Fruit fly (Drosophila melanogaster): Measurements from ENCODE around the gene CG15024.

Gene CG15024

DNA sequence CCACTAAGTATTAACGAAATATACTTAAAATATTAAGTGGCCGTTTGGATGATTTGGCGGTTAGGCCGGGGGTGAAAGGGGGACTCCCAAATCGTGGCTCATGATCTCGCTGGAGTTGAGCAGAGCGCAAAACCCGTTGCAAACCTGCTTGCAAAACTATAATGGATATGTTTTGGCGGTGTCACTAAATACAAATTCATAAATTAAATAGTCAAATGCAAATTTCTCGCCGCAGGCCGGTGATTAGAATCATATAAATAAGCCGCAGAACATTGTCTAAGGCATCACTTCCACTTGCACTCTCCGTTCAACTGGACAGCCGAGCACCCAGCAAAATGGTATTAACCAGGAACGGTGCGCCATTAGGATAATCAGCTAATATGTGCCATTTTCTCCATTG is 18.9 kb upstream of the CG15024 start, which contains the start of gene CG11350:
TSS of gene CG11350 (plus strand) at position 301 of the 400 bp plus-strand sequence.
- no peak for TF ChIP-seq psq (optimal IDR thresholded peaks at IDR 0.05)
- no peak for TF ChIP-seq pan (optimal IDR thresholded peaks at IDR 0.05)
- TF ChIP-seq usp (GFP tag; optimal IDR thresholded peaks at IDR 0.05), result no peak
- TF ChIP-seq EcR (GFP tag; optimal IDR thresholded peaks at IDR 0.05), result no peak
- TF ChIP-seq CG8478 (optimal IDR thresholded peaks at IDR 0.05), result no peak
- TF ChIP-seq Dll (optimal IDR thresholded peaks at IDR 0.05), result no peak

DNA sequence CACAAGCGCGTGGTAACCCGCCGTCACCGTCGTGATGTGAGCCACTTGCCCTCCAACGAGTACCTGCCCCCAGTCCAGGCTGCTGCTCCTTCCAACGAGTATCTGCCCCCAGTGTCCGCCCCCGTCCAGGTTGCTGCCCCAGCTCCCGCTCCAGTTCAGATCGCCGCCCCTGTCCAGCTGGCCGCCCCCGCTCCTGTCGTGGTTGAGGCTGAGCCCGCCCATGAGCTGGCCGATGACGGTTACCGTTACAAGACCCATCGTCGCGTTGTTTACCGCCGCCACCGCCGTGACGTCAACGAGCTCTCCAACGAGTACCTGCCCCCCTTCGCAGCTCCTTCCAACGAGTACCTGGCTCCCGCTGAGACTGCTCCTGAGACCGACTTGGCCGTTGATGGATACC is 17.1 kb upstream of the CG15024 start:
- TF ChIP-seq EcR (GFP tag; optimal IDR thresholded peaks at IDR 0.05), result no peak
- no peak for TF ChIP-seq Dll (optimal IDR thresholded peaks at IDR 0.05)
- no peak for TF ChIP-seq CG8478 (optimal IDR thresholded peaks at IDR 0.05)
- no peak for TF ChIP-seq pan (optimal IDR thresholded peaks at IDR 0.05)
- no peak for TF ChIP-seq psq (optimal IDR thresholded peaks at IDR 0.05)
- TF ChIP-seq usp (GFP tag; optimal IDR thresholded peaks at IDR 0.05), result no peak

- no peak for TF ChIP-seq usp (GFP tag; optimal IDR thresholded peaks at IDR 0.05)
- no peak for TF ChIP-seq CG8478 (optimal IDR thresholded peaks at IDR 0.05)
These were observed 16.3 kb upstream of the CG15024 start, which contains the start of gene CG7465 for dm6 chr3L:4479938-4480337. Gene CG7465, plus strand, starts transcription at chr3L:4480283.

DNA sequence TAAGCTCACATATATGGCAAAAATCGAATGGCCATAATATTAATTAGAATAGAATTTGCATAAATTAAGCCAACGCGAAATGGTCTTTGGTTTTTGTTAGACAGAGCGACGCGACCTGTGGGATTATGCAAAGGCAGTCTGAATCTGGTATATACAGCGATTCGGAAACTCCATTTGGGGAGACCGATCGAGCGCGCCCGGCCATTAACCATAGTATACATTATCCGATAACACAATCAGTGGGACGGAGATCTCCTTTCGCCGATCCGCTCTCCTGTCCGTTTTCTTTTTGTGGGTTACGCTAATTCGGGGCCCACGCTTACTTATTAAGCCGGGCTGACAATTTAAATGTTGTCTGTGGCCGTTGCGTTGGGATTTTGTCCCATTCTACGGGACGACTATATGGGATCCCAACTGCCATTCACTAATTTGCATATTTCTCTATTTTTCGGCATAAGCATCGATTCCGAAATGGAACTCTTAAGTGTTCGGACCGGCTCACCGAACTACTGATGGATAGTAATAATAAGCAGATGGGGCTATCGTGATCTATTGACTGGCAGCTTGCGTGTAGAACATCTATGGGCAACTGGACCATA is 14.1 kb upstream of the CG15024 start:
- no peak for TF ChIP-seq usp (GFP tag; optimal IDR thresholded peaks at IDR 0.05)
- no peak for TF ChIP-seq EcR (GFP tag; optimal IDR thresholded peaks at IDR 0.05)
- TF ChIP-seq CG8478 (optimal IDR thresholded peaks at IDR 0.05), result no peak
- no peak for TF ChIP-seq Dll (optimal IDR thresholded peaks at IDR 0.05)
- no peak for TF ChIP-seq pan (optimal IDR thresholded peaks at IDR 0.05)
- TF ChIP-seq psq (optimal IDR thresholded peaks at IDR 0.05), result no peak

DNA sequence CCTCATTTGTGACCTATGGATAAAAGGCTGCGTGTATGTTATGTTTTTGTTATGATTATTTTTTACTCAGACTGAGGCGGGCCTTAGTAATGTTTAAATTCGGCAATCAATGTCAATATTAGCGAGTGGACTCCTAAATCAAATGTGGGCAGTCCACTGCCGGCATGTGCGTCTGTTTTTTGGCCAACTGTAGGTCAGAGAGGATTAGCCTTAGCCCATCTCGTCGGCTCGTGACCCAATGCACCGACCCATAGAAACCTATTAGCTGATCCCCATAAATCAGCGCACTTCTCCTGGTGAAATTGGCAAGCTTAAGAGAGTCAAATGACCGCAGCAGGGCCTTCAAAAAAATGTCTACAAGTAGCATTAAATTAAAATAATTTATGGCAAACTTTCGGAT is 12.1 kb upstream of the CG15024 start:
- TF ChIP-seq Dll (optimal IDR thresholded peaks at IDR 0.05), result no peak
- TF ChIP-seq CG8478 (optimal IDR thresholded peaks at IDR 0.05), result no peak
- no peak for TF ChIP-seq usp (GFP tag; optimal IDR thresholded peaks at IDR 0.05)
- no peak for TF ChIP-seq pan (optimal IDR thresholded peaks at IDR 0.05)
- TF ChIP-seq psq (optimal IDR thresholded peaks at IDR 0.05), result no peak
- no peak for TF ChIP-seq EcR (GFP tag; optimal IDR thresholded peaks at IDR 0.05)

DNA sequence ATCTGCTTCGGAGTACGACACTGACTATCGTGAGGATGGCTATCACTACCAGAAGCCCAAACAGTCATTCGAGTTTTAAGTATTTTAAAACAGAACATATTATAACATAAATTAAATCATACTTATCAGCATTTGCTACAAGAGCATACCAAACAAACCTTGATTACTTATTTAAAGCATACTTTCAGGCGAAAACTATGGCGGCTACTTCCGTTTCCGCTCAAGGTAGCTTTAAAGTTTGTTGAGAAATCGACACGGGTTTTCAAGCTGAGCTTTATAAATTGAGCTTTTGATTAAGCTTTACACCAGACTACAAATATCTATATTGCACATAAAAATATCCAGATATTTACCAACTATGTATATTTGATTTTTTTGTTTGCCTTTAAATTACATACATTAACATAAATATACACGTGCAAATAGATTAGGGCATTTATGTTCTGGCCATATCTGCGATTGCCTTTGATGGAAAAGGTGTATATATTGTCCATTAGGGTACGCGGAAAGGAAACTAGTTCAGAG is 11.4 kb upstream of the CG15024 start:
- TF ChIP-seq pan (optimal IDR thresholded peaks at IDR 0.05), result no peak
- TF ChIP-seq Dll (optimal IDR thresholded peaks at IDR 0.05), result no peak
- TF ChIP-seq CG8478 (optimal IDR thresholded peaks at IDR 0.05), result no peak
- TF ChIP-seq usp (GFP tag; optimal IDR thresholded peaks at IDR 0.05), result no peak
- no peak for TF ChIP-seq EcR (GFP tag; optimal IDR thresholded peaks at IDR 0.05)
- TF ChIP-seq psq (optimal IDR thresholded peaks at IDR 0.05), result no peak

- TF ChIP-seq CG8478 (optimal IDR thresholded peaks at IDR 0.05) (no peak), usp (GFP tag; optimal IDR thresholded peaks at IDR 0.05) (no peak), EcR (GFP tag; optimal IDR thresholded peaks at IDR 0.05) (no peak), Dll (optimal IDR thresholded peaks at IDR 0.05) (no peak), psq (optimal IDR thresholded peaks at IDR 0.05) (no peak), pan (optimal IDR thresholded peaks at IDR 0.05) (no peak)
These were observed 9.1 kb upstream of the CG15024 start, which contains the start of gene CG11349 for dm6 chr3L:4472768-4473167. Gene CG11349, plus strand, starts transcription at chr3L:4473068.

dm6 chr3L:4471449-4471848 is 7.8 kb upstream of the CG15024 start, which contains the start of gene CG32248:
Gene CG32248, plus strand, starts transcription at chr3L:4471749.
- no peak for TF ChIP-seq psq (optimal IDR thresholded peaks at IDR 0.05)
- TF ChIP-seq pan (optimal IDR thresholded peaks at IDR 0.05), result no peak
- TF ChIP-seq usp (GFP tag; optimal IDR thresholded peaks at IDR 0.05), result no peak
- no peak for TF ChIP-seq Dll (optimal IDR thresholded peaks at IDR 0.05)
- TF ChIP-seq CG8478 (optimal IDR thresholded peaks at IDR 0.05), result no peak
- no peak for TF ChIP-seq EcR (GFP tag; optimal IDR thresholded peaks at IDR 0.05)

DNA sequence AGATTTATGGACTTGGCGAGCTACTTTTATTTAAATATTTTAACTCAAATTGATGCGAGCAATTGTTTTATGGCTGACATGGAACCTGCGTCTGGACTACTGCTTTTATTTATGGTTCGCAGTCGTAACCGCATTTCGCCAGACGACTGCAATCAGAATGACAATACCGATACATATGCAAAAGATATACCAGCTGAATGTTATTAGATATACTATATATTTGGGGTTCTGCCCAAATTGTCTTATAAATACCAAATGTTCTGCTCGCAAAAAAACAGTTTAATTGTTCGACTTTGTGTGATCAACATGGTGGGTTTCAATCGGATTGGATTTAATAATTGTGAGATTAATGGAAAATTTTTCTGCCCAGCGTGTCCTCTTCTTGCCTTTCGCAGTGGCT is 6.1 kb upstream of the CG15024 start, which contains the start of gene CG32249:
TSS of gene CG32249 (plus strand) at position 301 of the 400 bp plus-strand sequence.
- TF ChIP-seq EcR (GFP tag; optimal IDR thresholded peaks at IDR 0.05), result no peak
- TF ChIP-seq Dll (optimal IDR thresholded peaks at IDR 0.05), result no peak
- TF ChIP-seq psq (optimal IDR thresholded peaks at IDR 0.05), result no peak
- TF ChIP-seq usp (GFP tag; optimal IDR thresholded peaks at IDR 0.05), result no peak
- no peak for TF ChIP-seq CG8478 (optimal IDR thresholded peaks at IDR 0.05)
- no peak for TF ChIP-seq pan (optimal IDR thresholded peaks at IDR 0.05)

DNA sequence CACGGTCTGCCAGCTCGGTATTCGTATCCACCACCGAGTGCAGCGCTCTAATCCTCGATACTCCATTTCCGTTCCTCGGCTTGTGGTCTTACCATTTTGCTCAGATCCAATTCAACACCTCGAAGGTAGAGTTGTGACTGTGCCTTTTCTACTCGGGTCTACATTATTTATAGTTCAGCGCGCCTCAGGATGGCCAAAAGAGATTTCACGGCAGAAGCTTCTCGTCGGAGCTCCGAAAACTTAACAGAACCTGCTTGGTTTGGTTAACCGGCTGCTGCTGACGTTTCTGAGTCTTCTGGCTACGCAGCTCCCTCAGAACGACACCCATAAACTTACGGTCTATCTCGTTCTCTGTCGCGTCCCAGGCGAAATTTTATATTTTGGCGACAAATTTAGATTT is 2.9 kb upstream of the CG15024 start, which contains the start of gene CG32241:
TSS of gene CG32241 (minus strand) at position 101 of the 400 bp plus-strand sequence.
- TF ChIP-seq psq (optimal IDR thresholded peaks at IDR 0.05), result no peak
- TF ChIP-seq CG8478 (optimal IDR thresholded peaks at IDR 0.05), result no peak
- TF ChIP-seq Dll (optimal IDR thresholded peaks at IDR 0.05), result no peak
- no peak for TF ChIP-seq pan (optimal IDR thresholded peaks at IDR 0.05)
- TF ChIP-seq usp (GFP tag; optimal IDR thresholded peaks at IDR 0.05), result no peak
- no peak for TF ChIP-seq EcR (GFP tag; optimal IDR thresholded peaks at IDR 0.05)

- no peak for TF ChIP-seq usp (GFP tag; optimal IDR thresholded peaks at IDR 0.05)
- no peak for TF ChIP-seq psq (optimal IDR thresholded peaks at IDR 0.05)
- TF ChIP-seq EcR (GFP tag; optimal IDR thresholded peaks at IDR 0.05), result no peak
- no peak for TF ChIP-seq CG8478 (optimal IDR thresholded peaks at IDR 0.05)
- no peak for TF ChIP-seq pan (optimal IDR thresholded peaks at IDR 0.05)
- TF ChIP-seq Dll (optimal IDR thresholded peaks at IDR 0.05), result no peak
These were observed 2.1 kb downstream of the CG15024 start, which contains the start of gene CG15023 for dm6 chr3L:4461454-4462045. Gene CG15023, minus strand, starts transcription at chr3L:4461504.

All from whole organism.